Worm (Caenorhabditis elegans): ENCODE results near the gene C17G10.6.
A peak's percentile ranks its signal among the peaks of the same experiment; 100 is the strongest.

C17G10.6 gene

ce11 chrII:5605538-5605945 lies 2.4 kb upstream of the C17G10.6 start:
- TF ChIP-seq C34B4.2 (tag; optimal IDR thresholded peaks at IDR 0.05) (no peak), ztf-4 (tag; optimal IDR thresholded peaks at IDR 0.05) (peak; percentile 57), tbx-2 (tag; optimal IDR thresholded peaks at IDR 0.05) (peak; percentile 74), zip-4 (GFP tag; optimal IDR thresholded peaks at IDR 0.05) (no peak), mep-1 (tag; optimal IDR thresholded peaks at IDR 0.05) (peak; percentile 29), irx-1 (tag; optimal IDR thresholded peaks at IDR 0.05) (peak; percentile 56), snu-23 (GFP tag; optimal IDR thresholded peaks at IDR 0.05) (peak; percentile 89), ama-1 (optimal IDR thresholded peaks at IDR 0.05) (no peak), egl-27 (tag; optimal IDR thresholded peaks at IDR 0.05) (peak in 1 of 2 experiments; percentile 66), nhr-47 (tag; optimal IDR thresholded peaks at IDR 0.05) (peak; percentile 55), lsy-2 (tag; optimal IDR thresholded peaks at IDR 0.05) (peak; percentile 31 to 72), ceh-82 (tag; optimal IDR thresholded peaks at IDR 0.05) (peak in 2 of 3 experiments; percentile 1 to 4), mdl-1 (tag; optimal IDR thresholded peaks at IDR 0.05) (peak in 1 of 2 experiments; percentile 20), lin-14 (GFP tag; optimal IDR thresholded peaks at IDR 0.05) (peak; percentile 93), grh-1 (GFP tag; IDR thresholded peaks at IDR 0.05) (peak; percentile 82), efl-1 (optimal IDR thresholded peaks at IDR 0.05) (peak; percentile 11 to 38), efl-1 (GFP tag; optimal IDR thresholded peaks at IDR 0.05 in 1 of 2) (no peak), nhr-237 (tag; optimal IDR thresholded peaks at IDR 0.05) (peak; percentile 31), Y116A8C.19 (tag; optimal IDR thresholded peaks at IDR 0.05; ENCODE audit: borderline replicate concordance) (no peak), pax-3 (tag; optimal IDR thresholded peaks at IDR 0.05) (no peak), lin-35 (GFP tag; optimal IDR thresholded peaks at IDR 0.05) (peak in 1 of 2 experiments; percentile 66), nhr-71 (tag; optimal IDR thresholded peaks at IDR 0.05) (peak; percentile 87), nhr-19 (GFP tag; conservative IDR thresholded peaks at IDR 0.05) (peak; percentile 65), nhr-85 (tag) (peak; percentile 100), tlp-1 (tag; optimal IDR thresholded peaks at IDR 0.05) (no peak), nhr-20 (tag; optimal IDR thresholded peaks at IDR 0.05) (peak; percentile 93), aha-1 (tag; optimal IDR thresholded peaks at IDR 0.05) (no peak), snpc-4 (tag; optimal IDR thresholded peaks at IDR 0.05) (peak; percentile 3), blmp-1 (tag; optimal IDR thresholded peaks at IDR 0.05) (peak; percentile 93), nhr-90 (tag; optimal IDR thresholded peaks at IDR 0.05; ENCODE audit: poor library complexity) (peak; percentile 72), ets-5 (GFP tag; IDR thresholded peaks at IDR 0.05) (no peak), elt-2 (tag; optimal IDR thresholded peaks at IDR 0.05) (peak; percentile 88), C16A3.4 (tag; optimal IDR thresholded peaks at IDR 0.05) (peak; percentile 56), nhr-84 (tag; optimal IDR thresholded peaks at IDR 0.05) (no peak), nhr-77 (tag; optimal IDR thresholded peaks at IDR 0.05) (no peak), dpl-1 (GFP tag; optimal IDR thresholded peaks at IDR 0.05) (peak in 2 of 3 experiments; percentile 5 to 30), jun-1 (tag; optimal IDR thresholded peaks at IDR 0.05) (peak; percentile 35), mab-9 (GFP tag; IDR thresholded peaks at IDR 0.05) (no peak), elt-3 (tag; optimal IDR thresholded peaks at IDR 0.05) (peak; percentile 76 to 99 (median 89)), hlh-17 (GFP tag; optimal IDR thresholded peaks at IDR 0.05; ENCODE audit: borderline replicate concordance) (no peak), xbp-1 (tag; optimal IDR thresholded peaks at IDR 0.05) (peak; percentile 13), lin-13 (GFP tag; optimal IDR thresholded peaks at IDR 0.05) (peak; percentile 3), F16B12.6 (tag; optimal IDR thresholded peaks at IDR 0.05) (no peak), sox-4 (tag; optimal IDR thresholded peaks at IDR 0.05) (no peak)

DNA sequence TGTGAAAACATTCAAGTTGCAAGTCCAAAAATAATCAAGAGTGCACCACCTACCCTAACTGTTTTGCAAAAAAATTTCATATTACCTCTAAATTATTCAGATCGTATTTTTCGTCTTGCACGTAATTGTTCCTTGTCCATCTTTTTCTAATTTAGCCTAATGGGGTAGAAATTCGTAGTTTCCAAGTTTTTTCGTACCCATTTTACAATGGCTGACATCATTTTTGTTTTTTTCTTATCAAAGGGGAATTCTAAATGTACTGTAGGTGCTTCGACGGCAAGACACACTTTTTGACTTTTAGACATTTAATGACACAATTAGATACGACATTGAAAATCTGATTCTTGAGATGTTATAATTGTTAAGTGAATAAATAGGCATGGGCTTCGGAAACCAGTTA lies 1.3 kb upstream of the C17G10.6 start:
- TF ChIP-seq efl-1 (optimal IDR thresholded peaks at IDR 0.05) (no peak), efl-1 (GFP tag; optimal IDR thresholded peaks at IDR 0.05 in 1 of 2) (peak in 1 of 2 experiments; percentile 68), dpl-1 (GFP tag; optimal IDR thresholded peaks at IDR 0.05) (no peak), fkh-10 (GFP tag; optimal IDR thresholded peaks at IDR 0.05) (no peak), hlh-17 (GFP tag; optimal IDR thresholded peaks at IDR 0.05; ENCODE audit: borderline replicate concordance) (no peak), vab-15 (tag; optimal IDR thresholded peaks at IDR 0.05) (no peak), nhr-85 (tag) (peak; percentile 61), dsc-1 (tag; optimal IDR thresholded peaks at IDR 0.05) (no peak), lin-35 (GFP tag; optimal IDR thresholded peaks at IDR 0.05) (no peak), nhr-20 (tag; optimal IDR thresholded peaks at IDR 0.05) (peak; percentile 19)
